Fruit fly (Drosophila melanogaster) whole organism, pupa: ENCODE data around the gene CG13110.

ENCODE experiments used
- CG10348 ChIP-seq: fragments of 200-800 bp; sonication (Bioruptor generic); IDR thresholded peaks from 2 replicates; pipeline ENCODE4 v1.3.6; 2022; ENCODE audit warnings: missing biosample characterization, missing genetic modification characterization
- CG17806 ChIP-seq: fragments of 200-800 bp; sonication (Bioruptor generic); optimal IDR thresholded peaks from 2 replicates; lab custom pipeline; 2018; ENCODE audit warnings: missing biosample characterization, mild to moderate bottlenecking, missing genetic modification characterization, moderate library complexity
- CG32121 ChIP-seq: fragments of 200-800 bp; sonication (Bioruptor generic); IDR thresholded peaks from 2 replicates; pipeline ENCODE4 v1.3.6; 2022; ENCODE audit warnings: missing biosample characterization, missing genetic modification characterization
- CG4496 ChIP-seq: fragments of 200-800 bp; sonication (Bioruptor generic); IDR thresholded peaks from 3 replicates; pipeline ENCODE4 v1.3.6; 2022; ENCODE audit warnings: missing biosample characterization, missing genetic modification characterization
- CG8159 ChIP-seq: fragments of 200-800 bp; sonication (Bioruptor generic); optimal IDR thresholded peaks from 3 replicates; lab custom pipeline; 2018; ENCODE audit warnings: missing biosample characterization, mild to moderate bottlenecking, missing genetic modification characterization, moderate library complexity
- CG9948 ChIP-seq: fragments of 200-800 bp; sonication (Bioruptor generic); optimal IDR thresholded peaks from 2 replicates; lab custom pipeline; 2018; ENCODE audit warnings: missing biosample characterization, mild to moderate bottlenecking, missing genetic modification characterization, moderate library complexity
- D1 ChIP-seq: fragments of 200-800 bp; sonication (Bioruptor generic); optimal IDR thresholded peaks from 2 replicates; lab custom pipeline; 2018; ENCODE audit warnings: missing biosample characterization, mild to moderate bottlenecking, missing genetic modification characterization, moderate library complexity
- fd96Ca ChIP-seq: fragments of 200-800 bp; sonication (Bioruptor generic); IDR thresholded peaks from 3 replicates; pipeline ENCODE4 v1.3.6; 2022; ENCODE audit warnings: missing biosample characterization, missing genetic modification characterization

dm6 chr2L:9386270-9386669 lies 36.0 kb downstream of the CG13110 start:
- TF ChIP-seq CG10348 (GFP tag; lab: Robert Waterston, UW) (no peak), CG8159 (tag; lab: Kevin White, UChicago) (no peak), D1 (tag; lab: Kevin White, UChicago) (no peak), CG9948 (tag; lab: Kevin White, UChicago) (no peak), fd96Ca (GFP tag; lab: Robert Waterston, UW) (no peak), CG4496 (no peak), CG17806 (no peak), CG32121 (no peak)
